Worm (Caenorhabditis elegans) whole organism, L1 larva: ENCODE measurements around the gene T28A11.22.

ENCODE experiments used
- Y116A8C.19 ChIP-seq: sonication (generic microtip); optimal IDR thresholded peaks from 2 replicates; lab custom pipeline; 2016; ENCODE audit warnings: missing compliant biosample characterization, missing genetic modification characterization, borderline replicate concordance
- ces-1 ChIP-seq: fragments of 150-350 bp; optimal IDR thresholded peaks from 2 replicates; lab custom pipeline; 2014; ENCODE audit warnings: missing biosample characterization, missing genetic modification reagents, missing genetic modification characterization
- efl-1 ChIP-seq, 4 experiments: fragments of 150-350 bp; optimal IDR thresholded peaks in 3 of 4; peaks in 1 of 4; 1 replicate in 1 of 4; 2 replicates in 3 of 4; lab custom pipeline; 2014; ENCODE audit warnings: missing biosample characterization in 2 of 4, missing genetic modification characterization in 2 of 4, missing genetic modification reagents in 2 of 4
- hpl-2 ChIP-seq: fragments of 150-350 bp; optimal IDR thresholded peaks from 2 replicates; lab custom pipeline; 2014; ENCODE audit warnings: missing biosample characterization, missing genetic modification reagents, missing genetic modification characterization
- irx-1 ChIP-seq: sonication (generic microtip); optimal IDR thresholded peaks from 2 replicates; lab custom pipeline; 2016; ENCODE audit warnings: missing genetic modification characterization, missing compliant biosample characterization
- nhr-11 ChIP-seq: fragments of 150-350 bp; optimal IDR thresholded peaks from 2 replicates; lab custom pipeline; 2014; ENCODE audit warnings: missing biosample characterization, missing genetic modification characterization

DNA sequence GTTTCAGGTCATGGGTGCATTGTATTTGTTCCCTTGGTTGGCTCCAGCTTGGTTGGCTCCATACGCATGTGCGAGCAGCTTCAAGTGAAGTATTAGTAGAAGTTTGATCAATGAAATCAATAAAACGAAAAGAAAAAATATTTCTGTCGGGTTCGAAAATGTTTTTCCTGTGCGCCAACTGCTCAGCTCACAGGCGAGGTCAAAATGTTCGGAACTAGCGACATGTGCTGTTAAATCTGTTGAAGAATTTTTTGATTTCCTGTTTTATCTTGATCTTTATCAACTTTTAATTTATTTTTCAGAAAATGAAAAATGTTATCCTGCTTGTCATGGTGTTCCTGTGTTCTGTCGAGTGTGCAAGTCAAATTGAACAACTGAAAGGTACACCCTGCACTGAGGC lies 24.1 kb downstream of the T28A11.22 start, which contains the start of gene T28A11.25:
- TF ChIP-seq nhr-11 (tag; lab: Kevin White, UChicago) = no peak
- no peak for TF ChIP-seq irx-1 (tag; lab: Kevin White, UChicago)
- TF ChIP-seq hpl-2 (GFP tag; lab: Kevin White, UChicago) = no peak
- no peak for TF ChIP-seq efl-1 (optimal IDR thresholded peaks at IDR 0.05; lab: Kevin White, UChicago)
- TF ChIP-seq efl-1 (GFP tag; optimal IDR thresholded peaks at IDR 0.05 in 1 of 2; lab: Kevin White, UChicago) = no peak
- no peak for TF ChIP-seq Y116A8C.19 (tag; lab: Kevin White, UChicago)
- TF ChIP-seq ces-1 (GFP tag; lab: Kevin White, UChicago) = no peak
